Worm (Caenorhabditis elegans) whole organism, young adult: ENCODE data around the gene syf-2.

Experiments
- B0019.2 ChIP-seq: fragments of 200-800 bp; sonication (Bioruptor generic); conservative IDR thresholded peaks from 2 replicates; pipeline ENCODE4 v1.3.6; 2022; ENCODE audit warnings: missing genetic modification reagents, missing genetic modification characterization, missing compliant biosample characterization
- B0336.3 ChIP-seq: fragments of 200-800 bp; sonication (Bioruptor generic); IDR thresholded peaks from 2 replicates; pipeline ENCODE4 v1.3.6; 2022; ENCODE audit warnings: missing genetic modification characterization, missing compliant biosample characterization
- F22D6.2 ChIP-seq: sonication (generic microtip); optimal IDR thresholded peaks from 2 replicates; lab custom pipeline; 2016; ENCODE audit warnings: mild to moderate bottlenecking, missing genetic modification characterization, missing compliant biosample characterization
- F23B12.7 ChIP-seq: sonication (generic microtip); optimal IDR thresholded peaks from 2 replicates; lab custom pipeline; 2017; ENCODE audit warnings: missing genetic modification characterization, mild to moderate bottlenecking, missing compliant biosample characterization, antibody characterized with exemption, moderate library complexity; ENCODE audit not compliant: insufficient read depth
- F33H1.4 ChIP-seq: fragments of 200-800 bp; sonication (Bioruptor generic); IDR thresholded peaks from 2 replicates; pipeline ENCODE4 v1.3.6; 2022; ENCODE audit warnings: missing genetic modification reagents, missing genetic modification characterization, missing compliant biosample characterization
- F49E8.2 ChIP-seq: sonication (generic microtip); optimal IDR thresholded peaks from 3 replicates; lab custom pipeline; 2017; ENCODE audit warnings: missing genetic modification characterization, mild to moderate bottlenecking, missing compliant biosample characterization, antibody characterized with exemption, moderate library complexity; ENCODE audit not compliant: insufficient read depth
- F57C9.4 ChIP-seq: sonication (generic microtip); optimal IDR thresholded peaks from 2 replicates; lab custom pipeline; 2017; ENCODE audit warnings: mild to moderate bottlenecking, missing genetic modification characterization, missing compliant biosample characterization
- K11D2.4 ChIP-seq: fragments of 200-800 bp; sonication (Bioruptor generic); IDR thresholded peaks from 2 replicates; pipeline ENCODE4 v1.3.6; 2022; ENCODE audit warnings: missing genetic modification reagents, missing genetic modification characterization, missing compliant biosample characterization
- K12H6.12 ChIP-seq: fragments of 200-800 bp; sonication (Bioruptor generic); optimal IDR thresholded peaks from 2 replicates; lab custom pipeline; 2018; ENCODE audit warnings: mild to moderate bottlenecking, missing genetic modification characterization, missing compliant biosample characterization
- T07F8.4 ChIP-seq: sonication (generic microtip); optimal IDR thresholded peaks from 2 replicates; lab custom pipeline; 2016; ENCODE audit warnings: mild to moderate bottlenecking, missing genetic modification characterization, moderate library complexity, missing compliant biosample characterization
- Y53F4B.3 ChIP-seq: fragments of 200-800 bp; sonication (Bioruptor generic); IDR thresholded peaks from 2 replicates; pipeline ENCODE4 v1.3.6; 2022; ENCODE audit warnings: missing genetic modification reagents, missing genetic modification characterization, missing compliant biosample characterization
- Y53G8AR.9 ChIP-seq: fragments of 200-800 bp; sonication (Bioruptor generic); conservative IDR thresholded peaks from 2 replicates; pipeline ENCODE4 v1.3.6; 2022; ENCODE audit warnings: missing genetic modification reagents, missing genetic modification characterization, missing compliant biosample characterization
- Y56A3A.18 ChIP-seq: fragments of 200-800 bp; sonication (Bioruptor generic); IDR thresholded peaks from 2 replicates; pipeline ENCODE4 v1.3.6; 2022; ENCODE audit warnings: missing genetic modification reagents, missing genetic modification characterization, missing compliant biosample characterization
- ZK185.1 ChIP-seq: sonication (generic microtip); optimal IDR thresholded peaks from 2 replicates; lab custom pipeline; 2016; ENCODE audit warnings: mild to moderate bottlenecking, missing genetic modification characterization, missing compliant biosample characterization; ENCODE audit not compliant: poor library complexity, severe bottlenecking
- aptf-3 ChIP-seq: fragments of 200-800 bp; sonication (Bioruptor generic); IDR thresholded peaks from 2 replicates; pipeline ENCODE4 v1.3.6; 2022; ENCODE audit warnings: missing genetic modification characterization, missing compliant biosample characterization
- atf-7 ChIP-seq: sonication (generic microtip); optimal IDR thresholded peaks from 2 replicates; lab custom pipeline; 2017; ENCODE audit warnings: mild to moderate bottlenecking, missing genetic modification characterization, missing compliant biosample characterization
- attf-5 ChIP-seq: fragments of 200-800 bp; sonication (Bioruptor generic); optimal IDR thresholded peaks from 2 replicates; lab custom pipeline; 2018; ENCODE audit warnings: mild to moderate bottlenecking, missing genetic modification characterization, missing compliant biosample characterization
- attf-6 ChIP-seq: fragments of 200-800 bp; sonication (Bioruptor generic); IDR thresholded peaks from 2 replicates; pipeline ENCODE4 v1.3.6; 2022; ENCODE audit warnings: missing genetic modification reagents, missing genetic modification characterization, missing compliant biosample characterization
- cebp-1 ChIP-seq, 2 experiments: fragments of 200-800 bp in 1 of 2; sonication (Bioruptor generic) in 1 of 2; sonication (generic microtip) in 1 of 2; IDR thresholded peaks in 1 of 2; optimal IDR thresholded peaks in 1 of 2; 2 replicates each; pipeline versions ENCODE4 v1.3.6 to Lab custom; 2017 to 2022; ENCODE audit warnings: missing compliant biosample characterization in 2 of 2, missing genetic modification characterization in 2 of 2, mild to moderate bottlenecking in 1 of 2, missing genetic modification reagents in 1 of 2, moderate library complexity in 1 of 2
- cebp-2 ChIP-seq: fragments of 200-800 bp; sonication (Bioruptor generic); IDR thresholded peaks from 2 replicates; pipeline ENCODE4 v1.3.6; 2022; ENCODE audit warnings: missing genetic modification characterization, missing compliant biosample characterization
- ceh-100 ChIP-seq: fragments of 200-800 bp; sonication (Bioruptor generic); IDR thresholded peaks from 2 replicates; pipeline ENCODE4 v1.3.6; 2022; ENCODE audit warnings: missing genetic modification reagents, missing genetic modification characterization, missing compliant biosample characterization
- chd-7 ChIP-seq: sonication (generic microtip); optimal IDR thresholded peaks from 2 replicates; lab custom pipeline; 2016; ENCODE audit warnings: mild to moderate bottlenecking, missing genetic modification characterization, moderate library complexity, missing compliant biosample characterization
- dpl-1 ChIP-seq: fragments of 150-350 bp; optimal IDR thresholded peaks from 2 replicates; lab custom pipeline; 2014; ENCODE audit warnings: missing biosample characterization, missing genetic modification reagents, missing genetic modification characterization
- efl-1 ChIP-seq: fragments of 150-350 bp; optimal IDR thresholded peaks from 2 replicates; lab custom pipeline; 2014; ENCODE audit warnings: missing biosample characterization, missing genetic modification reagents, missing genetic modification characterization
- egl-44 ChIP-seq: fragments of 200-800 bp; sonication (Bioruptor generic); IDR thresholded peaks from 2 replicates; pipeline ENCODE4 v1.3.6; 2022; ENCODE audit warnings: missing genetic modification reagents, missing genetic modification characterization, missing compliant biosample characterization
- fkh-3 ChIP-seq: sonication (generic microtip); optimal IDR thresholded peaks from 2 replicates; lab custom pipeline; 2016; ENCODE audit warnings: mild to moderate bottlenecking, missing genetic modification characterization, missing compliant biosample characterization
- hrde-1 ChIP-seq: sonication (generic microtip); optimal IDR thresholded peaks from 2 replicates; lab custom pipeline; 2016; ENCODE audit warnings: missing genetic modification characterization, mild to moderate bottlenecking, missing compliant biosample characterization, moderate library complexity, missing genotype, missing genetic modification reagents, borderline replicate concordance
- let-526 ChIP-seq: fragments of 200-800 bp; sonication (Bioruptor generic); IDR thresholded peaks from 2 replicates; pipeline ENCODE4 v1.3.6; 2022; ENCODE audit warnings: missing genetic modification reagents, missing genetic modification characterization, missing compliant biosample characterization
- lin-35 ChIP-seq, 3 experiments: fragments of 150-350 bp in 2 of 3; sonication (generic microtip) in 1 of 3; optimal IDR thresholded peaks; 2 replicates each; lab custom pipeline; 2014 to 2018; ENCODE audit warnings: missing biosample characterization in 3 of 3, missing genetic modification characterization in 3 of 3, missing genetic modification reagents in 3 of 3
- lin-54 ChIP-seq: fragments of 200-800 bp; sonication (Bioruptor generic); optimal IDR thresholded peaks from 2 replicates; lab custom pipeline; 2018; ENCODE audit warnings: mild to moderate bottlenecking, missing genetic modification characterization, missing compliant biosample characterization
- lsl-1 ChIP-seq: fragments of 200-800 bp; sonication (Bioruptor generic); optimal IDR thresholded peaks from 2 replicates; lab custom pipeline; 2018; ENCODE audit warnings: mild to moderate bottlenecking, missing genetic modification characterization, moderate library complexity, missing compliant biosample characterization
- madf-10 ChIP-seq: sonication (generic microtip); optimal IDR thresholded peaks from 2 replicates; lab custom pipeline; 2016; ENCODE audit warnings: mild to moderate bottlenecking, missing genetic modification characterization, missing compliant biosample characterization
- mxl-1 ChIP-seq: sonication (generic microtip); optimal IDR thresholded peaks from 2 replicates; lab custom pipeline; 2016; ENCODE audit warnings: missing genetic modification characterization, missing compliant biosample characterization
- nhr-179 ChIP-seq: sonication (generic microtip); optimal IDR thresholded peaks from 2 replicates; lab custom pipeline; 2016; ENCODE audit warnings: mild to moderate bottlenecking, missing genetic modification characterization, missing compliant biosample characterization
- nhr-27 ChIP-seq: fragments of 200-800 bp; sonication (Bioruptor generic); optimal IDR thresholded peaks from 2 replicates; lab custom pipeline; 2018; ENCODE audit warnings: mild to moderate bottlenecking, missing genetic modification characterization, moderate library complexity, missing compliant biosample characterization
- nhr-80 ChIP-seq: sonication (generic microtip); optimal IDR thresholded peaks from 2 replicates; lab custom pipeline; 2016; ENCODE audit warnings: missing genetic modification characterization, missing compliant biosample characterization
- repo-1 ChIP-seq: sonication (generic microtip); optimal IDR thresholded peaks from 2 replicates; lab custom pipeline; 2017; ENCODE audit warnings: mild to moderate bottlenecking, missing genetic modification characterization, missing compliant biosample characterization
- sea-2 ChIP-seq: fragments of 200-800 bp; sonication (Bioruptor generic); IDR thresholded peaks from 2 replicates; pipeline ENCODE4 v1.3.6; 2022; ENCODE audit warnings: missing genetic modification characterization, missing compliant biosample characterization
- snpc-1.1 ChIP-seq: sonication (generic microtip); optimal IDR thresholded peaks from 2 replicates; lab custom pipeline; 2017; ENCODE audit warnings: missing genetic modification characterization, mild to moderate bottlenecking, missing compliant biosample characterization, antibody characterized with exemption, moderate library complexity, missing genotype, missing genetic modification reagents; ENCODE audit not compliant: insufficient read depth
- snpc-1.3 ChIP-seq: sonication (generic microtip); optimal IDR thresholded peaks from 2 replicates; lab custom pipeline; 2017; ENCODE audit warnings: missing genetic modification characterization, mild to moderate bottlenecking, missing compliant biosample characterization, antibody characterized with exemption, moderate library complexity, missing genotype, missing genetic modification reagents; ENCODE audit not compliant: insufficient read depth
- snpc-4 ChIP-seq, 5 experiments: fragments of 150-350 bp in 1 of 5; sonication (generic microtip) in 4 of 5; optimal IDR thresholded peaks; 2 replicates each; lab custom pipeline; 2014 to 2018; ENCODE audit warnings: missing genetic modification characterization in 5 of 5, missing biosample characterization in 3 of 5, antibody characterized with exemption in 2 of 5, mild to moderate bottlenecking in 2 of 5, missing compliant biosample characterization in 2 of 5, missing genotype in 2 of 5, moderate library complexity in 2 of 5, missing genetic modification reagents in 1 of 5
- tbp1 ChIP-seq: fragments of 200-800 bp; sonication (Bioruptor generic); optimal IDR thresholded peaks from 2 replicates; lab custom pipeline; 2018; ENCODE audit warnings: mild to moderate bottlenecking, missing genetic modification characterization, missing compliant biosample characterization
- tbx-9 ChIP-seq: sonication (generic microtip); optimal IDR thresholded peaks from 2 replicates; lab custom pipeline; 2016; ENCODE audit warnings: borderline replicate concordance, missing genetic modification characterization, inconsistent platforms, missing compliant biosample characterization
- xnd-1 ChIP-seq: sonication (generic microtip); optimal IDR thresholded peaks from 2 replicates; lab custom pipeline; 2016; ENCODE audit warnings: missing genotype, missing genetic modification reagents, missing genetic modification characterization, missing compliant biosample characterization
- ztf-3 ChIP-seq: fragments of 200-800 bp; sonication (Bioruptor generic); optimal IDR thresholded peaks from 2 replicates; lab custom pipeline; 2018; ENCODE audit warnings: mild to moderate bottlenecking, missing genetic modification characterization, missing compliant biosample characterization

Gene syf-2

ce11 chrIII:7185473-7185872 lies 23.6 kb upstream of the syf-2 start, which contains the start of gene F37C12.14:
F37C12.14 (minus strand) TSS chrIII:7185573.
- no peak for TF ChIP-seq Y56A3A.18 (GFP tag; lab: Robert Waterston, UW)
- no peak for TF ChIP-seq xnd-1 (tag; lab: Kevin White, UChicago)
- TF ChIP-seq Y53G8AR.9 = no peak
- TF ChIP-seq tbx-9 (tag; lab: Kevin White, UChicago) = no peak
- TF ChIP-seq snpc-1.1 (tag; lab: Kevin White, UChicago) = no peak
- TF ChIP-seq hrde-1 (tag; lab: Kevin White, UChicago) = no peak
- no peak for TF ChIP-seq attf-6
- no peak for TF ChIP-seq egl-44 (GFP tag; lab: Robert Waterston, UW)
- no peak for TF ChIP-seq F22D6.2 (tag; lab: Kevin White, UChicago)
- TF ChIP-seq, all 124 proteins: peak for 0

DNA sequence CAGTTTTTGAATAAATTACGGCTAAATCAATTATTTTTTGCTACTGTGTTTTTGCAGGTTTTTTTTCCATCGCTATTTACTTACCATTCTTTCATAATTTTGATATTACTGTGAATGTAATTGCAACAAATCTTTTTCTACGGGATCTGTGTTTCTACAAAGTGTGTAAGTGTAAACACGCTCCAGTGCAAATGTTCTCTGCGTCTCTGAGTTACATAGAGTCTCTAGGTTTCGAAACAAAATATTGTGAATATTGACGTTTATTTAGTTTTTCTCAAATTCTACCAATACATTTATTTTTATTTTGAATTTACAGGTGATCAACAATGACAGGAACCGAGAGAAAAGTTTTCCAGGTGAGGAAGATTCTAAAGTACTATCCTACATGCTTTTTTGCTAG lies 22.1 kb upstream of the syf-2 start, which contains the start of gene yju-2:
TSS of gene yju-2 (plus strand) at position 315 of the 400 bp plus-strand sequence.
- TF ChIP-seq dpl-1 (GFP tag; lab: Kevin White, UChicago) (no peak), nhr-27 (tag; lab: Kevin White, UChicago) (peak; percentile 9), tbp1 (GFP tag; lab: Kevin White, UChicago) (peak; percentile 11), attf-5 (GFP tag; lab: Kevin White, UChicago) (peak; percentile 12), mxl-1 (tag; lab: Kevin White, UChicago) (no peak), Y53G8AR.9 (no peak), cebp-1 (GFP tag; IDR thresholded peaks at IDR 0.05; lab: Robert Waterston, UW) (no peak), cebp-1 (tag; optimal IDR thresholded peaks at IDR 0.05; lab: Kevin White, UChicago) (peak; percentile 58), chd-7 (no peak), K12H6.12 (no peak), F23B12.7 (tag; lab: Kevin White, UChicago) (peak; percentile 35), F57C9.4 (tag; lab: Kevin White, UChicago) (no peak), lin-35 (GFP tag; optimal IDR thresholded peaks at IDR 0.05; lab: Kevin White, UChicago) (peak in 1 of 3 experiments; percentile 57), K11D2.4 (GFP tag; lab: Robert Waterston, UW) (no peak), efl-1 (peak; percentile 12), fkh-3 (tag; lab: Kevin White, UChicago) (no peak), let-526 (GFP tag; lab: Robert Waterston, UW) (no peak), aptf-3 (GFP tag; lab: Robert Waterston, UW) (no peak), F49E8.2 (tag; lab: Kevin White, UChicago) (peak; percentile 48), B0336.3 (GFP tag; lab: Robert Waterston, UW) (0 out of 2 replicates have a peak, but pooled peaks have one; percentile 22), ceh-100 (peak; percentile 88), atf-7 (tag; lab: Kevin White, UChicago) (no peak), lsl-1 (GFP tag; lab: Kevin White, UChicago) (peak; percentile 7), madf-10 (tag; lab: Kevin White, UChicago) (peak; percentile 3), F33H1.4 (GFP tag; lab: Robert Waterston, UW) (no peak), sea-2 (GFP tag; lab: Robert Waterston, UW) (no peak), T07F8.4 (tag; lab: Kevin White, UChicago) (no peak), Y53F4B.3 (GFP tag; lab: Robert Waterston, UW) (no peak), repo-1 (tag; lab: Kevin White, UChicago) (peak; percentile 18), ZK185.1 (tag; lab: Kevin White, UChicago) (no peak), lin-54 (peak; percentile 16), snpc-4 (GFP tag; optimal IDR thresholded peaks at IDR 0.05; lab: Kevin White, UChicago) (peak; percentile 31), snpc-4 (tag; optimal IDR thresholded peaks at IDR 0.05; lab: Kevin White, UChicago) (peak in 2 of 4 experiments; percentile 38 to 41), nhr-80 (tag; lab: Kevin White, UChicago) (peak; percentile 7), ztf-3 (GFP tag; lab: Kevin White, UChicago) (no peak), B0019.2 (no peak), cebp-2 (GFP tag; lab: Robert Waterston, UW) (no peak), snpc-1.3 (tag; lab: Kevin White, UChicago) (no peak), nhr-179 (tag; lab: Kevin White, UChicago) (no peak)
